Worm (Caenorhabditis elegans) whole organism, L4/young adult: Measurements from ENCODE around the gene M199.136.
"Not testable (repeated sequence)": the region's sequence is repeated elsewhere in the genome, so short reads cannot be mapped to it uniquely, and the experiment has no call there.

Experiments used
- W03F9.2 ChIP-seq: fragments of 150-350 bp; optimal IDR thresholded peaks from 2 replicates; lab custom pipeline; 2014; ENCODE audit warnings: missing biosample characterization, missing genetic modification characterization
- dao-5 ChIP-seq: sonication (generic microtip); optimal IDR thresholded peaks from 2 replicates; lab custom pipeline; 2016; ENCODE audit warnings: missing genotype, missing genetic modification characterization, moderate library complexity, missing compliant biosample characterization
- him-1 ChIP-seq: sonication (generic microtip); optimal IDR thresholded peaks from 2 replicates; lab custom pipeline; 2016; ENCODE audit warnings: missing genotype, missing genetic modification reagents, missing genetic modification characterization, missing compliant biosample characterization

- TF ChIP-seq dao-5, him-1, W03F9.2 (tag; lab: Kevin White, UChicago): not testable (repeated sequence)
Observed at ce11 chrIV:15133899-15134298, 15.4 kb downstream of the M199.136 start, which contains the start of gene M199.8.
